Comparison of ENCODE assay signal across 2 fruit fly cellular contexts in the genomic region with DNA sequence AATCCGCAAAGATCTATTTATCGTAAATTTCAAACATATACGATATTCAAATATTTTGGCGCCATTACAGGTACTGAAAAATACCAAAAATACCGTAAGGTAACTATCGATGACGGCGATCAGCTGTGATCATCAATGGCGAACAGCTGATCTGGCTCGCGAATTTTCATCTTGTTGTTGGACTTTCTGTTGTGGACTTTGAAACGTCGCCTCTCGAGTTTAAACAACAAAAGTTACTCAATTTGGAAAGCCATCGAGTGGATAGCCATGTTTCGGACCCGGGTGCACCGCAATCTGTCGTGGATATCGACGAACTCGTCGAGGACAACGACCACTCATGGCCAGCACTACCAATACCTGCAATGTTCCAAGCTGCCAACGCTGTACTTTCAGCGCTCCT.
TF ChIP-seq lines count a peak whose summit lies in the region.

A gene (plus strand): TSS at position 167 of the 400 bp plus-strand sequence.

TF ChIP-seq in whole organism, embryonic, 481 proteins besides CTCF, POLR2A, EP300 and RAD21 (continued from another document):
- TF ChIP-seq Dp (GFP tag; optimal IDR thresholded peaks at IDR 0.05; lab: Kevin White, UChicago) (peak; percentile 71), CG2129 (GFP tag; IDR thresholded peaks at IDR 0.05; lab: Robert Waterston, UW; ENCODE audit: partially characterized antibody) (peak; percentile 55; the same call in 1 of the 2 replicates), CG34224 (GFP tag; IDR thresholded peaks at IDR 0.05; lab: Robert Waterston, UW; ENCODE audit: partially characterized antibody) (peak; percentile 87), dpn (GFP tag; optimal IDR thresholded peaks at IDR 0.05; lab: Kevin White, UChicago) (no peak), Dll (GFP tag; IDR thresholded peaks at IDR 0.05; lab: Robert Waterston, UW; ENCODE audit: partially characterized antibody) (peak; percentile 82), tna (GFP tag; IDR thresholded peaks at IDR 0.05; lab: Robert Waterston, UW; ENCODE audit: partially characterized antibody) (peak; percentile 52; the same call in 1 of the 2 replicates), eve (GFP tag; optimal IDR thresholded peaks at IDR 0.05; lab: Kevin White, UChicago) (no peak), Dref (GFP tag; IDR thresholded peaks at IDR 0.05; lab: Robert Waterston, UW) (peak; percentile 53), tup (GFP tag; optimal IDR thresholded peaks at IDR 0.05; lab: Kevin White, UChicago) (no peak), CG34422 (GFP tag; IDR thresholded peaks at IDR 0.05; lab: Robert Waterston, UW) (peak; percentile 21; the same call in 1 of the 3 replicates), stwl (tag; optimal IDR thresholded peaks at IDR 0.05; lab: Kevin White, UChicago) (peak; percentile 51), MBD-R2 (GFP tag; IDR thresholded peaks at IDR 0.05; lab: Robert Waterston, UW) (peak; percentile 95), CG4730 (GFP tag; IDR thresholded peaks at IDR 0.05; lab: Robert Waterston, UW) (no peak), pzg (GFP tag; optimal IDR thresholded peaks at IDR 0.05; lab: Kevin White, UChicago) (peak; percentile 44), CG6254 (GFP tag; optimal IDR thresholded peaks at IDR 0.05; lab: Kevin White, UChicago) (no peak), CG4404 (GFP tag; IDR thresholded peaks at IDR 0.05; lab: Robert Waterston, UW) (no peak), Doc3 (GFP tag; IDR thresholded peaks at IDR 0.05; lab: Robert Waterston, UW; ENCODE audit: partially characterized antibody) (peak; percentile 92), CG14014 (GFP tag; IDR thresholded peaks at IDR 0.05; lab: Robert Waterston, UW) (no peak), CG8359 (GFP tag; optimal IDR thresholded peaks at IDR 0.05; lab: Kevin White, UChicago; ENCODE audit: borderline replicate concordance) (no peak), CG4360 (GFP tag; IDR thresholded peaks at IDR 0.05; lab: Robert Waterston, UW) (peak; percentile 66; the same call in 1 of the 2 replicates), CG13287 (GFP tag; IDR thresholded peaks at IDR 0.05; lab: Robert Waterston, UW; ENCODE audit: partially characterized antibody) (peak; percentile 74), fd102C (GFP tag; optimal IDR thresholded peaks at IDR 0.05; lab: Kevin White, UChicago) (no peak), E2f2 (GFP tag; IDR thresholded peaks at IDR 0.05; lab: Robert Waterston, UW) (peak; percentile 90), amos (GFP tag; IDR thresholded peaks at IDR 0.05; lab: Robert Waterston, UW; ENCODE audit: partially characterized antibody) (peak; percentile 59), cg (GFP tag; optimal IDR thresholded peaks at IDR 0.05; lab: Kevin White, UChicago) (no peak), CG42726 (GFP tag; IDR thresholded peaks at IDR 0.05; lab: Robert Waterston, UW; ENCODE audit: partially characterized antibody) (peak; percentile 38; the same call in 1 of the 2 replicates), Bgb (GFP tag; IDR thresholded peaks at IDR 0.05; lab: Robert Waterston, UW; ENCODE audit: partially characterized antibody) (peak; percentile 70), CG17568 (GFP tag; optimal IDR thresholded peaks at IDR 0.05; lab: Kevin White, UChicago) (no peak), CG3065 (GFP tag; optimal IDR thresholded peaks at IDR 0.05; lab: Kevin White, UChicago) (no peak), Aef1 (GFP tag; IDR thresholded peaks at IDR 0.05; lab: Robert Waterston, UW) (0 out of 3 replicates have a peak, but pooled peaks have one; percentile 15), sens (GFP tag; lab: Kevin White, UChicago) (no peak), sna (GFP tag; IDR thresholded peaks at IDR 0.05; lab: Robert Waterston, UW; ENCODE audit: partially characterized antibody) (peak; percentile 68; the same call in 1 of the 2 replicates), crp (GFP tag; optimal IDR thresholded peaks at IDR 0.05; lab: Kevin White, UChicago) (peak; percentile 55 to 92), CG6791 (GFP tag; IDR thresholded peaks at IDR 0.05; lab: Robert Waterston, UW; ENCODE audit: partially characterized antibody) (peak; percentile 74), unc-4 (GFP tag; IDR thresholded peaks at IDR 0.05; lab: Robert Waterston, UW; ENCODE audit: partially characterized antibody) (peak; percentile 62)

TF ChIP-seq in whole organism, prepupa, 60 proteins besides CTCF, POLR2A, EP300 and RAD21 (continued from another document):
- 0 out of 2 replicates have a peak, but pooled peaks have one; percentile 27 for TF ChIP-seq CG15336 (GFP tag; IDR thresholded peaks at IDR 0.05; lab: Robert Waterston, UW)
- no peak for TF ChIP-seq ss (GFP tag; optimal IDR thresholded peaks at IDR 0.05; lab: Kevin White, UChicago)
- peak; percentile 78 for TF ChIP-seq CG6854 (GFP tag; optimal IDR thresholded peaks at IDR 0.05; lab: Kevin White, UChicago)
- TF ChIP-seq Sox14 (GFP tag; optimal IDR thresholded peaks at IDR 0.05; lab: Kevin White, UChicago) = no peak
- TF ChIP-seq CG4318 (GFP tag; optimal IDR thresholded peaks at IDR 0.05; lab: Kevin White, UChicago) = no peak
- TF ChIP-seq CG9139 (GFP tag; optimal IDR thresholded peaks at IDR 0.05; lab: Kevin White, UChicago) = peak; percentile 46
- peak; percentile 25 for TF ChIP-seq CG10669 (GFP tag; optimal IDR thresholded peaks at IDR 0.05; lab: Kevin White, UChicago)
- TF ChIP-seq Hr39 (GFP tag; optimal IDR thresholded peaks at IDR 0.05; lab: Kevin White, UChicago) = no peak
- no peak for TF ChIP-seq CG11762 (GFP tag; optimal IDR thresholded peaks at IDR 0.05; lab: Kevin White, UChicago; ENCODE audit: insufficient read depth)
- TF ChIP-seq salr (GFP tag; optimal IDR thresholded peaks at IDR 0.05; lab: Kevin White, UChicago) = no peak
- TF ChIP-seq CG6163 (GFP tag; IDR thresholded peaks at IDR 0.05; lab: Robert Waterston, UW) = peak; percentile 58; the same call in 1 of the 3 replicates
- no peak for TF ChIP-seq CG7368 (GFP tag; optimal IDR thresholded peaks at IDR 0.05; lab: Kevin White, UChicago)
- no peak for TF ChIP-seq achi (GFP tag; optimal IDR thresholded peaks at IDR 0.05; lab: Kevin White, UChicago)
- no peak for TF ChIP-seq Eip78C (GFP tag; lab: Kevin White, UChicago)
- TF ChIP-seq CG1621 (tag; optimal IDR thresholded peaks at IDR 0.05; lab: Kevin White, UChicago) = no peak
- TF ChIP-seq eg (GFP tag; IDR thresholded peaks at IDR 0.05; lab: Robert Waterston, UW) = peak; percentile 23; the same call in 1 of the 3 replicates
- TF ChIP-seq spab (GFP tag; optimal IDR thresholded peaks at IDR 0.05; lab: Kevin White, UChicago) = peak; percentile 41
- TF ChIP-seq CG10631 (GFP tag; optimal IDR thresholded peaks at IDR 0.05; lab: Kevin White, UChicago) = no peak
- no peak for TF ChIP-seq CG32006 (GFP tag; optimal IDR thresholded peaks at IDR 0.05; lab: Kevin White, UChicago)
- no peak for TF ChIP-seq Ets21C (GFP tag; optimal IDR thresholded peaks at IDR 0.05; lab: Kevin White, UChicago)
- TF ChIP-seq CG31627 (GFP tag; optimal IDR thresholded peaks at IDR 0.05; lab: Kevin White, UChicago) = no peak
- no peak for TF ChIP-seq CG8632 (GFP tag; optimal IDR thresholded peaks at IDR 0.05; lab: Kevin White, UChicago)
- TF ChIP-seq Lpt (GFP tag; optimal IDR thresholded peaks at IDR 0.05; lab: Kevin White, UChicago) = no peak
- no peak for TF ChIP-seq dsx (GFP tag; optimal IDR thresholded peaks at IDR 0.05; lab: Kevin White, UChicago; ENCODE audit: poor library complexity, severe bottlenecking)
- TF ChIP-seq OdsH (GFP tag; optimal IDR thresholded peaks at IDR 0.05; lab: Kevin White, UChicago) = no peak
- no peak for TF ChIP-seq dac (GFP tag; optimal IDR thresholded peaks at IDR 0.05; lab: Kevin White, UChicago)
- TF ChIP-seq fkh (GFP tag; optimal IDR thresholded peaks at IDR 0.05; lab: Kevin White, UChicago) = no peak
- TF ChIP-seq Sox15 (GFP tag; optimal IDR thresholded peaks at IDR 0.05; lab: Kevin White, UChicago) = no peak
- TF ChIP-seq CG8119 (GFP tag; IDR thresholded peaks at IDR 0.05; lab: Robert Waterston, UW) = no peak
- TF ChIP-seq Smox (GFP tag; optimal IDR thresholded peaks at IDR 0.05; lab: Kevin White, UChicago) = no peak
- no peak for TF ChIP-seq CG16779 (tag; optimal IDR thresholded peaks at IDR 0.05; lab: Kevin White, UChicago)
- TF ChIP-seq Hr4 (GFP tag; optimal IDR thresholded peaks at IDR 0.05; lab: Kevin White, UChicago) = no peak
- TF ChIP-seq esn (GFP tag; optimal IDR thresholded peaks at IDR 0.05; lab: Kevin White, UChicago) = no peak
- TF ChIP-seq topi (GFP tag; optimal IDR thresholded peaks at IDR 0.05; lab: Kevin White, UChicago) = no peak
- no peak for TF ChIP-seq fd59A (GFP tag; optimal IDR thresholded peaks at IDR 0.05; lab: Kevin White, UChicago)
- no peak for TF ChIP-seq CG3032 (tag; optimal IDR thresholded peaks at IDR 0.05; lab: Kevin White, UChicago)
- no peak for TF ChIP-seq CG3919 (GFP tag; optimal IDR thresholded peaks at IDR 0.05; lab: Kevin White, UChicago)
- no peak for TF ChIP-seq CG11294 (GFP tag; IDR thresholded peaks at IDR 0.05; lab: Robert Waterston, UW)
TF ChIP-seq in whole organism, prepupa: peak in this region for 9.
